Worm (Caenorhabditis elegans): ENCODE measurements around the gene tbc-7.

ce11 chrX:5152931-5153330, 18.9 kb downstream of the tbc-7 start:
- no peak for TF ChIP-seq W03F9.2 (tag; optimal IDR thresholded peaks at IDR 0.05)
- TF ChIP-seq him-1 (tag; optimal IDR thresholded peaks at IDR 0.05): no peak
- no peak for TF ChIP-seq dao-5 (tag; optimal IDR thresholded peaks at IDR 0.05)
